Worm (Caenorhabditis elegans): ENCODE measurements around the gene irld-42.
A peak's percentile ranks its signal among the peaks of the same experiment; 100 is the strongest.

Gene irld-42

DNA sequence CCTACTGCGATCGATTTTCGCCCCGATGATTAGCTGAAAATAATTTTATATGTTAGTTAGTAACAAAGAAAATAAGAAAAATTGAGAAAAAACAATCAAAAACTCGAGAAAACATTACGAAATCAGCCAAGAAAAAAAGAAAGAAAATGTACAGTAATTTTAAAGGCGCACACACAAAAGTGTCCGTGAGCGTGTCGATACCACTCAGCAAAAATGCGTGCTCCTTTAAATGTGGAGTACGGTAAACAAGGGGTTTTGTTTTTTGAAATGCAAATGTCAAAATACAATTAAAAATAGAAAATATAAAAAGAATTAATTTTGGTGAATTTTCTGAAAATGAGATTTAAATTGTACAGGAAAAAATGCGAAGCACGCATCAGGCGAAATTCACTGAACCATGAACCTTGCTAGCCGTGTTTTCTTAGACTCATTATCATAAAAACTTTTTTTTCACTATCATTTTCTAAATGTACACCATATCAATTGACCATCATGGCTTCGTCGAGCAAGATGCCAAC is 33.3 kb downstream of the irld-42 start, which contains the start of gene srw-90:
Gene srw-90 (plus strand): TSS at position 468 of the 518 bp plus-strand sequence.
- no peak for TF ChIP-seq flt-1 (GFP tag; IDR thresholded peaks at IDR 0.05)
- TF ChIP-seq cog-1 (tag; optimal IDR thresholded peaks at IDR 0.05): no peak
- no peak for TF ChIP-seq med-1 (GFP tag; optimal IDR thresholded peaks at IDR 0.05; ENCODE audit: insufficient read depth)
- TF ChIP-seq tab-1 (GFP tag; IDR thresholded peaks at IDR 0.05): no peak
- no peak for TF ChIP-seq T22C8.4 (GFP tag; IDR thresholded peaks at IDR 0.05)
- TF ChIP-seq ref-1 (GFP tag; conservative IDR thresholded peaks at IDR 0.05): no peak
- TF ChIP-seq ztf-29 (GFP tag; IDR thresholded peaks at IDR 0.05): no peak
- TF ChIP-seq ztf-23 (GFP tag; IDR thresholded peaks at IDR 0.05): no peak
- TF ChIP-seq klf-2 (GFP tag; conservative IDR thresholded peaks at IDR 0.05): no peak

- no peak for TF ChIP-seq ztf-23 (GFP tag; IDR thresholded peaks at IDR 0.05)
Measured at ce11 chrV:1708441-1708840, 40.1 kb downstream of the irld-42 start, which contains the start of gene srw-99. srw-99 (plus strand) TSS chrV:1708741.

ce11 chrV:1710909-1711308 is 42.6 kb downstream of the irld-42 start, which contains the start of gene srw-100:
srw-100 (plus strand) TSS chrV:1711209.
- TF ChIP-seq ztf-23 (GFP tag; IDR thresholded peaks at IDR 0.05) (no peak), ztf-29 (GFP tag; IDR thresholded peaks at IDR 0.05) (no peak), klf-2 (GFP tag; conservative IDR thresholded peaks at IDR 0.05) (no peak), tab-1 (GFP tag; IDR thresholded peaks at IDR 0.05) (no peak), T22C8.4 (GFP tag; IDR thresholded peaks at IDR 0.05) (no peak), flt-1 (GFP tag; IDR thresholded peaks at IDR 0.05) (no peak), cog-1 (tag; optimal IDR thresholded peaks at IDR 0.05) (no peak), med-1 (GFP tag; optimal IDR thresholded peaks at IDR 0.05; ENCODE audit: insufficient read depth) (no peak), ref-1 (GFP tag; conservative IDR thresholded peaks at IDR 0.05) (no peak)

- peak; percentile 37; the same call in 1 of the 2 replicates for TF ChIP-seq ztf-23 (GFP tag; IDR thresholded peaks at IDR 0.05)
Measured at ce11 chrV:1712471-1712870, 44.2 kb downstream of the irld-42 start.

ce11 chrV:1713761-1714160 is 45.4 kb downstream of the irld-42 start:
- TF ChIP-seq T22C8.4 (GFP tag; IDR thresholded peaks at IDR 0.05) (peak; percentile 29; the same call in 1 of the 2 replicates), ref-1 (GFP tag; conservative IDR thresholded peaks at IDR 0.05) (peak; percentile 47; the same call in 1 of the 2 replicates), tab-1 (GFP tag; IDR thresholded peaks at IDR 0.05) (peak; percentile 81), klf-2 (GFP tag; conservative IDR thresholded peaks at IDR 0.05) (peak; percentile 86), flt-1 (GFP tag; IDR thresholded peaks at IDR 0.05) (peak; percentile 57), ztf-23 (GFP tag; IDR thresholded peaks at IDR 0.05) (peak; percentile 84)

- TF ChIP-seq cog-1 (tag; optimal IDR thresholded peaks at IDR 0.05): no peak
- no peak for TF ChIP-seq ref-1 (GFP tag; conservative IDR thresholded peaks at IDR 0.05)
- no peak for TF ChIP-seq flt-1 (GFP tag; IDR thresholded peaks at IDR 0.05)
- TF ChIP-seq tab-1 (GFP tag; IDR thresholded peaks at IDR 0.05): no peak
- no peak for TF ChIP-seq ztf-23 (GFP tag; IDR thresholded peaks at IDR 0.05)
- TF ChIP-seq ztf-29 (GFP tag; IDR thresholded peaks at IDR 0.05): no peak
- no peak for TF ChIP-seq klf-2 (GFP tag; conservative IDR thresholded peaks at IDR 0.05)
- TF ChIP-seq T22C8.4 (GFP tag; IDR thresholded peaks at IDR 0.05): no peak
- TF ChIP-seq med-1 (GFP tag; optimal IDR thresholded peaks at IDR 0.05; ENCODE audit: insufficient read depth): no peak
Measured at ce11 chrV:1716892-1717291, 48.6 kb downstream of the irld-42 start, which contains the start of gene srw-103. srw-103 (plus strand) TSS chrV:1717192.

ce11 chrV:1718232-1718631 is 49.9 kb downstream of the irld-42 start:
- no peak for TF ChIP-seq klf-2 (GFP tag; conservative IDR thresholded peaks at IDR 0.05)
- no peak for TF ChIP-seq T22C8.4 (GFP tag; IDR thresholded peaks at IDR 0.05)
- no peak for TF ChIP-seq tab-1 (GFP tag; IDR thresholded peaks at IDR 0.05)
- no peak for TF ChIP-seq flt-1 (GFP tag; IDR thresholded peaks at IDR 0.05)
- no peak for TF ChIP-seq med-1 (GFP tag; optimal IDR thresholded peaks at IDR 0.05; ENCODE audit: insufficient read depth)
- TF ChIP-seq ztf-29 (GFP tag; IDR thresholded peaks at IDR 0.05): no peak
- TF ChIP-seq cog-1 (tag; optimal IDR thresholded peaks at IDR 0.05): no peak
- TF ChIP-seq ref-1 (GFP tag; conservative IDR thresholded peaks at IDR 0.05): no peak
- TF ChIP-seq ztf-23 (GFP tag; IDR thresholded peaks at IDR 0.05): no peak

- TF ChIP-seq tab-1 (GFP tag; IDR thresholded peaks at IDR 0.05) (no peak), T22C8.4 (GFP tag; IDR thresholded peaks at IDR 0.05) (no peak), cog-1 (tag; optimal IDR thresholded peaks at IDR 0.05) (no peak), klf-2 (GFP tag; conservative IDR thresholded peaks at IDR 0.05) (no peak), ztf-23 (GFP tag; IDR thresholded peaks at IDR 0.05) (no peak)
Measured at ce11 chrV:1719927-1720326, 51.6 kb downstream of the irld-42 start, which contains the start of gene srw-102. srw-102 (plus strand) TSS chrV:1720227.
